Worm (Caenorhabditis elegans) whole organism, dauer: ENCODE measurements around the gene dyf-2.

Experiments used
- unc-62 ChIP-seq: sonication (generic microtip); optimal IDR thresholded peaks from 2 replicates; lab custom pipeline; 2017; ENCODE audit warnings: missing biosample characterization, missing genetic modification reagents, missing genetic modification characterization

The dyf-2 gene

DNA sequence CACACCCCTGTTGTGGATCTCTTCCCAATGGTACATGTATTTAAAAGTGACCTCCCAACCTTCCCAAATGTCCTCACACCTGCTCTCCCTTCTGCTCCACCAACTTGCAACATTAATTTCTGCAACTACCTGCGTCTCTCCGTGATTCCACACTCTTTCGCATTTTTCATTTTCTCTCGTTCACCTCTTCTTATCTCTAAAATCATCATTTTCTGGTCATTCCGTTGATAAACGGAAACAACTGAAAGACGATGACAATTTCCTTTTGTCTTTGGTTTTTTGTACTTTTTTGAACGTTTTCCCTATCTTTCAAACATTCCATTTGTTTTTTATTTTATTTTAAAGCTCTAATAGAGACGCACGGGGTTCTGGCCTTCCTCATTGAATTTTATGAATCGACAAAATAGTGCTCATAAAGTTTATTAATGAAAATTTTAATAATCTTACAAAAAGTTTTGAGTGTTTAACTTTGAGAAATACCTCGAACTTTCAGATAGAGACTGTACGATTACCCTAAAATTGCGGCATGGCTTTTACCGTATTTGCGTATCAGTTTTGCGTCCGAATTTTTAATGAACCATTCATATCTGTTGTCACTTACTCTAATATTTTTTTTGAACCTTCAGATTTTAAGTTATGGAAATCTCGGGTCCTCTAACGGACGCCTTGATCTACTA lies 13.5 kb downstream of the dyf-2 start, which contains the start of gene aqp-11:
TSS of gene aqp-11 (plus strand) at position 627 of the 677 bp plus-strand sequence.
- no peak for TF ChIP-seq unc-62 (GFP tag; lab: Kevin White, UChicago)

DNA sequence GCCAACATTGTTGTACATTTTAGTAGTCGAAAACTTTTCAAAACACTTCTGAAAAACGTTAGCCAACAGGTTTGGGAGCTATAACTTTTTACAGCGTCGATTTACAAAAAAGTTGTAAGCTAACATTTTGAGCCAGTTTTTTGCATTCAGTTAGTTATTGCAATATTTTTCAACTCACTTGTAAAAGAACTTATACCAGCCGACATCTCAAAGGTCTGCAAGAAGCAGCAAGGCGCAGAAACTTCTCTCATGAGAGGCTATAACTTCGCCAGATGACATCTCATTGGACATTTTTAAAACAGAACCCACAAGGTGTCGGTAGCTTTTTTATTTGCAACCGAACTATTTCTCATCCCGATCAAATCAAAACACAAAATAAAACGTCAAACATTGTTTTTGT lies 16.7 kb downstream of the dyf-2 start:
- no peak for TF ChIP-seq unc-62 (GFP tag; lab: Kevin White, UChicago)

DNA sequence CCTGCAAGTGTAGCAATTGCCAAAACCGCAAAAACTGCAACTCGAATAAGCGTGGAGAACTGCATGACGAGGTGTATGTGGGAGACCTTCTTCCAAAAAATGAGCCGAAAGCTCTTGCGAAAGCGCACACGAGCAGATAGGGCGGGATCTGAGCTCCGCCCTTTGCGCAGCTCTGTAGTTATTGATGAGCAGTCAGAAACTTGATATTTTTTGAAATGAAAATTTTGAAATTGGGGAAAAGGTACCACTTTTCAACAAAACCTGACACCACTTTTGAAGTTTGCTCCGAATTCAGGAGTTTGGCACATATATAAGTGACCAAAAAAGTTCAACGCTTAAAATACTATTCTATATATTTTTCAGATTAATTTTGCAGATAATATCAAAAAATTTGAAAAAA lies 18.5 kb downstream of the dyf-2 start, which contains the start of gene flp-15:
TSS of gene flp-15 (minus strand) at position 101 of the 400 bp plus-strand sequence.
- TF ChIP-seq unc-62 (GFP tag; lab: Kevin White, UChicago), result no peak

DNA sequence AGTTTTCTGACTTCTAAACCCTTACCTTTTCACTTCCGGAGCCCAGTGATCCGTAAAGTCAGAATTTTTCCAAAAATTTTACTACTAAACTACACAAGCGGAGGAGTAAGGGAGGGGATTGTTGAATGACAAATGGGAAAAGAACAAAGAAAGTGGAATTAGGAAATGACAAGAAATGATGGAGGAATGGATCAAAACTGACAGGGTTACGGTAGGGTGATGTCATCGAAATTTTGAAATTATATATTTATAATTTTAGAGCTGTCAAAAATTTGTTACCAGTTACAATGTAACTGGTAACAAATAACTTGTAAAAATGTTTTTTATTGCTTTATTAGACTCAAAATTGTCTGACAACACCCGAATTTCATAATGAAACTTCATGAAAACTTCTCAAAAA lies 19.8 kb downstream of the dyf-2 start:
- no peak for TF ChIP-seq unc-62 (GFP tag; lab: Kevin White, UChicago)

DNA sequence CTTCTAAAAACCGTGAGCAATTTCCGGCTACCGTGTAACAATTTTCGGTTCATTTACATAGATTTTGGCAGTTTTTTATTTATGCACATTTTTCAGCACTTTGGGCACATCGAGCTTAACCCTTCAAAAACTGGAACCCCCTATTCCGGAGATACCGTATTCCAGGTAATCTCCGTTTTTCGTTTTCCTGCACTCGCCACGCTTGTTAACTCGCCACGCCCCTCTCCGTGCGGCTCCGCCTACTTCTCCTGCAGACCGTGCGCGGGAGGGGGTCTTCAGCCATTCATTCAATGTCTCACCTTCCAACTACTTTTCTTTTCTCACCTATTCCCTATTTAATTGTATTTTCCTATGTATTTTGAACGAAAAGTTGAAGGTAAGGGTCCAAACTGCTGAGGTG lies 26.1 kb downstream of the dyf-2 start:
- TF ChIP-seq unc-62 (GFP tag; lab: Kevin White, UChicago), result no peak

DNA sequence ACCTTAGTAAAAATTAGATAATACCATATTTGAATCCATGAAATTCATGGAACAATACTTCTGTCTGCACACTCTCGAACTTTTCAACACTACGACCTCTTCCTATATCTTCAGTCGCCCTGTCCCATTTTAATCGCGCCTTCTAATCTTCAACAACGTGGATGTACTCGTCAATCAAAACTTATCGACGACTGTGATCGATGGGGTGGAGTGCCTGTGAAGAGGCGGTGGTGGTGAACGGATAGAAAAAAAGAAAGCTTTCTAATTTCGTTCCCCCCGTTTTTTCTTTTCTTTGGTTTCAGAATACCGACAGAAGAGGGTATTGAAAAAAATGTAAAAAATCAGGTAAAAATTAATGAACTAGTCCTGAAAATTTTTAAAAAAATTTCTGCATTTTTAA lies 27.2 kb downstream of the dyf-2 start:
- TF ChIP-seq unc-62 (GFP tag; lab: Kevin White, UChicago), result no peak

DNA sequence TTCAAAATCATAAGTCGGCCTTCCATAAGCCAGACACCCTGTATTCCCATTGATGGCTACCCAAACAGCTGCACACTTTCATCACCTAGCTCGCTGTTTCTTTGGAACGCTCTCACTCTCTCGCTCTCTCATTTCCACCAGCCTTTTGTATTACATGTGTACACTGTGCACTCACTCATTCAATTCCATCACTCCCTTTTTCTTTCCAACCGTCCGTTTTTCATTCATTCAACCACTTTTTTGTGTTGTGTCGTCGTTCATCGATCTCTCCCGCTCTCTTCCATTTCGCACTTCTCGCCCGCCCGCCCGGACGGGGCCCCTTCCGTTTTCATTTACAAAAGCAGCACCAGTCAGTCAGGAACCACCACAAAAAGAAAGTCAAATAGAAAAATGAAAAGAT lies 28.3 kb downstream of the dyf-2 start:
- no peak for TF ChIP-seq unc-62 (GFP tag; lab: Kevin White, UChicago)

DNA sequence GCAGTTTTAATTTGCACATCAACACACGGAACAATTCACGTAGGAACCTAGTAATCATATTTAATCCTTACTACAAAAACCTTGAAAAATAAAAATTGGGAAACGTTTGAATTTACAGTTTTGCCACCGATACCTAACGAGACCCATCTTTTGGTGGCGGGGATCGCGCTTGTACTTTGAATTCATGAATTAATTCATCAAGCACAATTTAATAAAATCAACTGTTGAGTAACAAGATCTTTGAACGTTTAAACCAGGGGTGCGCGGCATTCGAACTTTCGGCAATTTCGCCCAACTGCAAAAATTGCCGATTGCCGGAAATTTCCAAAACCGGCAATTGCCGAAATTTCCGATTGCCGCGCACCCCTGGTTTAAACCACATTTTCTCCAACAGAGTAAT lies 29.6 kb downstream of the dyf-2 start:
- no peak for TF ChIP-seq unc-62 (GFP tag; lab: Kevin White, UChicago)

DNA sequence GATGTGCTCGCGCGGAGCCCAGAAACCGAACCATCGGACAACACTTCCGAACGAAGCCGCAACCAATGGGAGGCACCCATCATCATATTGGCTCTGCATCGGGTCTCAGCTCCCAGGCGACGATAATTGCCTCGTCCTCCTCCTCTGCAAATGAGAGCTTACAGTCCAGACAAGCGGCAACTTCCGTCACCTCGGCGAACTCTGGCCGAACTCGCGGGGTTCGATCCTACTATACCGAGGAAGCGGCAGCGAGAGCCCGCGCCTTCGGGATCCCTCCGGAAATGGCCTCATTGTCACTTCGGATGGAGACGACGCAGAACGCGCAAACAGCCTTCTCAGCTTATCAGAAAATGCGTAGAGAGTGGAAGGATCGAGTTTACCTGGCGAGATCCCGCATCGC lies 31.3 kb downstream of the dyf-2 start:
- no peak for TF ChIP-seq unc-62 (GFP tag; lab: Kevin White, UChicago)

DNA sequence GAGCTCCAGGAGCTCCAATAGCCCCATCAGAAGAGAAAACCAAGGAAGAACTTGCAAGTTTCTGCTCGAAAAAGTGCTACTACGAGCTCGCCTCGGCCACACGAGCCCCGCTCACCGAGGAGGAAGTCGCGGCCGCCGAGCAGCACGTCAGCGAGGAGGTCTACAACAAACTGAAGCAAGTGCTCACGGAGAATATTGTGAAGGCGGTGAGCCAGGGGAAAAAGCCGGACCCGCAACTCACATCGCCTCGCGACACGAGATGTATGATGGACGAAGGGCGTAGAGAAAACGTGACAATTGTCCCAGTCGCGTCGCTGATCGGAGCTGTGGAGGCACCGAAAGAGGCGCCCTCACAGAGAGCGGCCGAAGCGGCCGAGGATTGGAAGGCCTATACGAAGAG lies 33.5 kb downstream of the dyf-2 start:
- TF ChIP-seq unc-62 (GFP tag; lab: Kevin White, UChicago), result no peak

DNA sequence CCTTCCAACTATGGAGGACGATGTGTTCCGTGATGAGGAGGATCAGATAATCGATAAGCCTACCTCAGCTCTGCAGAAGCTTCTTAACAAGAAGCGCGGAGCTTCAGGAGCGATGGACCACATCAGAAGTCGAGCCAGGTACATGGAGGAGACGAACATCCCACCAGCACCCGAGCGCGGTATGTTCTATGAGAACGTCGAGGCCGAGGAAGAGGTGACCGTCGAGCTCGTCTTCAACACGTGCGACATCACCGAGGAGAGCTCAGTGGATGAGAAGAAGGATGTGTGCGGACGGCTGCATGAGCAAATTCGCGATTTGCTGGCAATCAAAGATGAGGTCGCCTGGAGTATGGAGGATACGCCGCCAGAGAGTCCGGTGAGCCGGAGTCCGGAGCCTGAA lies 34.2 kb downstream of the dyf-2 start:
- TF ChIP-seq unc-62 (GFP tag; lab: Kevin White, UChicago), result no peak

DNA sequence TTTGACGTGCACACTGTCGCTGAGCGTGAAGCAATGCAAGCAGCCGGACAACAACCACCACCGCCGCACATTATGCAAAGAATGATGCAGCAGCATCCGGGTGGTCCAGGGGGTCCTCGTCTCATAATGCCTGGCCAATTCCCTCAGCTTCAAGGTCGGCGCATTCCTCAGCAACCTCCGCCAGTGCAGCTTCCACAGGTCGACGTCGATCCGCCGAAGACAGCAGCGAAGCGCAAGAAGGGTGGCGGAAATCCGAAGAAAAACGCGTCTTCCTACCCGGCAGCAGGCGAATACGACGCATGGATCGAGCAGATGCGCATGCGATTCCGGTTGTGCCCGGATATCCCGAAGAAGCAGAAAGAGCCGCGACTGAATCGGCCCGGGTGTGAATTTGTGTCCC lies 34.8 kb downstream of the dyf-2 start:
- TF ChIP-seq unc-62 (GFP tag; lab: Kevin White, UChicago), result no peak

DNA sequence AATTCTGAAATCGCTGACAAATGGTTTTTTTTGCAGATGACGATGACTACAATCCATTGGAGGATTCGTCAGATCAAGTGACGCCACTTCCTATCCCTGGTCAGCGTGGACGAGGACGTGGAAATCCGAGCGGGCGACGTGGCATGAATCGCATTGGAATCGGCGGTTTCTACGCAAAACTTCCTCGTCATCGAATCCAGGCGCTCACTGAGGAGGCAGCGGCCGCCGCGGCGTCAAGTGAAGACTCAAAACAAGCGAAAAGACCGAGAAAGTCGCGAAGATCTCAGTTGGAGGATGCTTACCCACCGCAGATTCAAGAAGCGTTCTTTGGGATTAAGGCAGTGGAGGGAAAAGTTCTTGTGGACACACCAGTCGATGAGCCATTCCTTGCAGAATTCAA lies 37.7 kb downstream of the dyf-2 start:
- TF ChIP-seq unc-62 (GFP tag; lab: Kevin White, UChicago), result no peak

DNA sequence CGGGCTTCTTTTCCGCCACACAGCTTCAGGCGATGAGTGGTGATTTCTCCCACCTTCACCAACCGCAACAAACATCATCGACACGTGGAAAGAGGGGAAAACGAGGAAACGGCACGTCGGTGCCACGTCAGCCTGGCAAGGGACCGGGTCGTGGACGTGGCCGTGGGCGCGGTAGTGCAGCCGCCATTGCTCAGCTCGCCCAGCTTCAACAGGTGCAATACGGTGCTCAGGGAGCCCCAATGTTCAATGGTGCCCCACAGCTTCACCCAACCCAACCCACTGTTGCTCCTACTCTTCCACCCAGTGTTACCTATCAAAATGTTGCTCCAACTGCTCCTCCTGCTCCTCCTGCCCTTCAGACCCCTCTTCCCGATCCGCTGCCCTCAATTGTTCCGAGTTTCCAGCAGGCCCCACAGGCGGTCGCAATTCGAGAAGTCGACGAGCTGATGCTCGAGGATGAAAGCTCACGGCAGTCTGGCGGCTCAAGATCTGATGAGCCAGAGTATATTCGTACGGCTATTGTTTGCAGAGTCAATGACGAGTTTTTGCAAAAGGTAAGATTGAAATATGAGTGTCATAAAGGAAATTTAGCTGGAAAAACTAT lies 40.3 kb downstream of the dyf-2 start:
- TF ChIP-seq unc-62 (GFP tag; lab: Kevin White, UChicago), result no peak

DNA sequence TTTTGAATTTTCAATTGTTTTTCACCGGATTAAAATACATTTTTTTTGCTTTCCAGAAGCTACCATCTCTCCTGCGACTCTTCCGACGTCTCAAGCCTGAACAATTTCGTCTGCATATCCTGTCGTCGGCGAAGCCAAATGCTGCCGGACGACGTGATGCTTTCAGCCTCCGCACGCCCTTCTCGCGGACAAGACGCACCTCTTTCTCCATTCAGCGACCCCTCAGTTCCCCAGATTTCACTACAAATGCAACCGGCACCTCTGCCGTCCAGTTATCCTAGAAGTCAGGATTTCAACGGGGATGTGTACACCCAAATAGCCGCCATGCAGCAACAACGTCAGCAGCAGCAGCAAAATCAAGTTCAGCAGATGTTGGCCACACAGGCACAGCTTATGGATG lies 42.0 kb downstream of the dyf-2 start:
- TF ChIP-seq unc-62 (GFP tag; lab: Kevin White, UChicago), result no peak

DNA sequence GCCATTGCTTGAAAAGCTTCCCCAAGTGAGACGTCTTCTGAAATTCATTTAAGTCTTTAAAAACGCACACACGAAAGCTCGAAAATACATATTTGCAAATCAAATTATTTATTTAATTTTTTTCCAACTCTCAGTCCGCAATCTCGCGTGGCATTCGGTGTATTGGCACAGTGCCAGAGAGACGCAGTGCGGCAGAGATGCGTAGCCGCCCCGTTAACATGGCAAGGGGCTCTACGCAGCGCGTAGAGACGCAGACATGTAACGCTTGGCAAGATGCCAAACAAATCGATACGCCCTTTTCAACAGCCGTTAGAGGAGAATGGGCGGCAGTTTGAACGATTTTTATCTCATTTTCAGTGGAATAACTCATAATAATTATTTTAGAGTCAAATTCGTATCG lies 42.7 kb downstream of the dyf-2 start, which contains the start of the genes drr-2 and set-16:
TSS of gene drr-2 (minus strand) at position 37 of the 400 bp plus-strand sequence.
TSS of gene set-16 (plus strand) at position 383 of the 400 bp plus-strand sequence.
- peak; percentile 42 for TF ChIP-seq unc-62 (GFP tag; lab: Kevin White, UChicago)

DNA sequence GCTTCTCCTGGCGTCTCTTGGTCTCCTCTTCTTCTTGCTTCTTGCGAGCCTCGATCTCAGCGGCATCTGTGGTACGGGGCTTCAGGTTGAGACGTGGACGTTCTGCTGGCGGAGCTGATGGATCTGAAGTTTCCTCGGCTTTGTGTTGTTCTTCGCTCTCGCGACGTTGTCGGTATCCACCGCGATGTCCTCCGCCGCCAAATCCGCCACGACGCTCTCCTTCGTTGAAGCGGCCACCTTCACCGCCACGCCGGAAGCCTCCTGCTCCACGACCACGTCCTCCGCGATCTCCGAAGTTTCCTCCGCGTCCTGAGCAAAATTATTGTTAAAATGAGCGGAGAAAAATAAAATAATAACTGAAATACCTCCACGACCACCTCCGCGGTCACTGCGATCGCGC lies 43.5 kb downstream of the dyf-2 start:
- no peak for TF ChIP-seq unc-62 (GFP tag; lab: Kevin White, UChicago)
